Fruit fly (Drosophila melanogaster) whole organism, prepupa: ENCODE data around the gene robl37BC.

Experiments
- Blimp-1 ChIP-seq: fragments of 200-800 bp; sonication (Bioruptor generic); optimal IDR thresholded peaks from 3 replicates; lab custom pipeline; 2017; ENCODE audit warnings: missing biosample characterization, missing genetic modification characterization, mild to moderate bottlenecking, moderate library complexity, missing genetic modification reagents
- CG10631 ChIP-seq: fragments of 200-800 bp; sonication (Bioruptor generic); optimal IDR thresholded peaks from 2 replicates; lab custom pipeline; 2016; ENCODE audit warnings: missing biosample characterization, missing genetic modification characterization
- CG10669 ChIP-seq: fragments of 200-800 bp; sonication (Bioruptor generic); optimal IDR thresholded peaks from 3 replicates; lab custom pipeline; 2018; ENCODE audit warnings: missing biosample characterization, mild to moderate bottlenecking, missing genetic modification characterization, moderate library complexity
- CG11294 ChIP-seq: fragments of 200-800 bp; sonication (Bioruptor generic); IDR thresholded peaks from 2 replicates; pipeline ENCODE4 v1.3.6; 2022; ENCODE audit warnings: missing biosample characterization, missing genetic modification characterization
- CG11902 ChIP-seq: fragments of 200-800 bp; sonication (Bioruptor generic); optimal IDR thresholded peaks from 3 replicates; lab custom pipeline; 2016; ENCODE audit warnings: missing biosample characterization, missing genetic modification characterization
- CG15336 ChIP-seq: fragments of 200-800 bp; sonication (Bioruptor generic); IDR thresholded peaks from 2 replicates; pipeline ENCODE4 v1.3.6; 2022; ENCODE audit warnings: missing biosample characterization, missing genetic modification characterization
- CG1621 ChIP-seq: fragments of 200-800 bp; sonication (Bioruptor generic); optimal IDR thresholded peaks from 3 replicates; lab custom pipeline; 2018; ENCODE audit warnings: missing biosample characterization, mild to moderate bottlenecking, missing genetic modification characterization
- CG16779 ChIP-seq: fragments of 200-800 bp; sonication (Bioruptor generic); optimal IDR thresholded peaks from 3 replicates; lab custom pipeline; 2017; ENCODE audit warnings: missing biosample characterization, mild to moderate bottlenecking, missing genetic modification characterization
- CG3032 ChIP-seq: fragments of 200-800 bp; optimal IDR thresholded peaks from 2 replicates; lab custom pipeline; 2019; ENCODE audit warnings: missing biosample characterization, mild to moderate bottlenecking, missing genetic modification characterization, moderate library complexity
- CG31627 ChIP-seq: fragments of 200-800 bp; sonication (Bioruptor generic); optimal IDR thresholded peaks from 3 replicates; lab custom pipeline; 2016; ENCODE audit warnings: missing biosample characterization, missing genetic modification characterization
- CG32006 ChIP-seq: fragments of 200-800 bp; sonication (Bioruptor generic); optimal IDR thresholded peaks from 3 replicates; lab custom pipeline; 2017; ENCODE audit warnings: missing biosample characterization, mild to moderate bottlenecking, missing genetic modification characterization
- CG3919 ChIP-seq: fragments of 200-800 bp; sonication (Bioruptor generic); optimal IDR thresholded peaks from 3 replicates; lab custom pipeline; 2016; ENCODE audit warnings: missing biosample characterization, missing genetic modification characterization
- CG4318 ChIP-seq: fragments of 200-800 bp; sonication (Bioruptor generic); optimal IDR thresholded peaks from 3 replicates; lab custom pipeline; 2017; ENCODE audit warnings: missing biosample characterization, mild to moderate bottlenecking, missing genetic modification characterization
- CG6163 ChIP-seq: fragments of 200-800 bp; sonication (Bioruptor generic); IDR thresholded peaks from 3 replicates; pipeline ENCODE4 v1.3.6; 2022; ENCODE audit warnings: missing biosample characterization, missing genetic modification characterization
- CG6276 ChIP-seq: fragments of 200-800 bp; sonication (Bioruptor generic); optimal IDR thresholded peaks from 2 replicates; lab custom pipeline; 2017; ENCODE audit warnings: missing biosample characterization, mild to moderate bottlenecking, missing genetic modification characterization
- CG7368 ChIP-seq: fragments of 200-800 bp; sonication (Bioruptor generic); optimal IDR thresholded peaks from 3 replicates; lab custom pipeline; 2016; ENCODE audit warnings: missing biosample characterization, missing genetic modification characterization
- CG8119 ChIP-seq: fragments of 200-800 bp; sonication (Bioruptor generic); IDR thresholded peaks from 3 replicates; pipeline ENCODE4 v1.3.6; 2022; ENCODE audit warnings: missing biosample characterization, missing genetic modification characterization
- CG8319 ChIP-seq: fragments of 200-800 bp; sonication (Bioruptor generic); optimal IDR thresholded peaks from 3 replicates; lab custom pipeline; 2016; ENCODE audit warnings: missing biosample characterization, missing genetic modification characterization
- CG8632 ChIP-seq: fragments of 200-800 bp; sonication (Bioruptor generic); optimal IDR thresholded peaks from 3 replicates; lab custom pipeline; 2016; ENCODE audit warnings: missing biosample characterization, missing genetic modification characterization
- CG9139 ChIP-seq: fragments of 200-800 bp; sonication (Bioruptor generic); optimal IDR thresholded peaks from 3 replicates; lab custom pipeline; 2017; ENCODE audit warnings: missing biosample characterization, mild to moderate bottlenecking, missing genetic modification characterization
- Eip75B ChIP-seq: fragments of 200-800 bp; sonication (Bioruptor generic); optimal IDR thresholded peaks from 3 replicates; lab custom pipeline; 2016; ENCODE audit warnings: missing biosample characterization, missing genetic modification characterization
- Eip78C ChIP-seq: fragments of 200-800 bp; sonication (Bioruptor generic); peaks from one replicate; lab custom pipeline; 2016; ENCODE audit warnings: missing biosample characterization, missing genetic modification characterization
- Eip93F ChIP-seq: fragments of 200-800 bp; sonication (Bioruptor generic); optimal IDR thresholded peaks from 2 replicates; lab custom pipeline; 2016; ENCODE audit warnings: missing biosample characterization, mild to moderate bottlenecking, missing genetic modification characterization
- Ets21C ChIP-seq: fragments of 200-800 bp; sonication (Bioruptor generic); optimal IDR thresholded peaks from 3 replicates; lab custom pipeline; 2016; ENCODE audit warnings: missing biosample characterization, missing genetic modification characterization
- Ets96B ChIP-seq: fragments of 200-800 bp; optimal IDR thresholded peaks from 2 replicates; lab custom pipeline; 2019; ENCODE audit warnings: missing biosample characterization, mild to moderate bottlenecking, missing genetic modification characterization, moderate library complexity
- Lpt ChIP-seq: fragments of 200-800 bp; sonication (Bioruptor generic); optimal IDR thresholded peaks from 3 replicates; lab custom pipeline; 2016; ENCODE audit warnings: missing biosample characterization, missing genetic modification characterization
- Met ChIP-seq: fragments of 200-800 bp; sonication (Bioruptor generic); optimal IDR thresholded peaks from 3 replicates; lab custom pipeline; 2016; ENCODE audit warnings: missing biosample characterization, missing genetic modification characterization
- OdsH ChIP-seq: fragments of 200-800 bp; sonication (Bioruptor generic); optimal IDR thresholded peaks from 3 replicates; lab custom pipeline; 2016; ENCODE audit warnings: missing biosample characterization, missing genetic modification characterization
- Smox ChIP-seq: fragments of 200-800 bp; sonication (Bioruptor generic); optimal IDR thresholded peaks from 3 replicates; lab custom pipeline; 2016; ENCODE audit warnings: missing biosample characterization, missing genetic modification characterization
- Sox102F ChIP-seq: fragments of 200-800 bp; sonication (Bioruptor generic); optimal IDR thresholded peaks from 2 replicates; lab custom pipeline; 2016; ENCODE audit warnings: missing biosample characterization, mild to moderate bottlenecking, missing genetic modification characterization
- Sox14 ChIP-seq: fragments of 200-800 bp; sonication (Bioruptor generic); optimal IDR thresholded peaks from 3 replicates; lab custom pipeline; 2016; ENCODE audit warnings: missing biosample characterization, missing genetic modification characterization
- achi ChIP-seq: fragments of 200-800 bp; sonication (Bioruptor generic); optimal IDR thresholded peaks from 3 replicates; lab custom pipeline; 2016; ENCODE audit warnings: missing biosample characterization, missing genetic modification characterization
- acj6 ChIP-seq: fragments of 200-800 bp; sonication (Bioruptor generic); optimal IDR thresholded peaks from 3 replicates; lab custom pipeline; 2016; ENCODE audit warnings: missing biosample characterization, missing genetic modification characterization
- cyc ChIP-seq: fragments of 200-800 bp; sonication (Bioruptor generic); optimal IDR thresholded peaks from 3 replicates; lab custom pipeline; 2016; ENCODE audit warnings: missing biosample characterization, missing genetic modification characterization
- dsx ChIP-seq: fragments of 200-800 bp; optimal IDR thresholded peaks from 3 replicates; lab custom pipeline; 2019; ENCODE audit warnings: missing biosample characterization, mild to moderate bottlenecking, missing genetic modification characterization, moderate library complexity; ENCODE audit not compliant: poor library complexity, severe bottlenecking
- esn ChIP-seq: fragments of 200-800 bp; sonication (Bioruptor generic); optimal IDR thresholded peaks from 2 replicates; lab custom pipeline; 2016; ENCODE audit warnings: missing biosample characterization, mild to moderate bottlenecking, missing genetic modification characterization, moderate library complexity
- fd59A ChIP-seq: fragments of 200-800 bp; sonication (Bioruptor generic); optimal IDR thresholded peaks from 2 replicates; lab custom pipeline; 2017; ENCODE audit warnings: missing biosample characterization, mild to moderate bottlenecking, missing genetic modification characterization, missing genetic modification reagents
- net ChIP-seq: fragments of 200-800 bp; sonication (Bioruptor generic); optimal IDR thresholded peaks from 3 replicates; lab custom pipeline; 2016; ENCODE audit warnings: missing biosample characterization, missing genetic modification characterization
- salr ChIP-seq, 2 experiments: fragments of 200-800 bp; sonication (Bioruptor generic); optimal IDR thresholded peaks; 3 replicates each; lab custom pipeline; 2016 to 2018; ENCODE audit warnings: missing biosample characterization in 2 of 2, missing genetic modification characterization in 2 of 2, mild to moderate bottlenecking in 1 of 2
- spab ChIP-seq: fragments of 200-800 bp; sonication (Bioruptor generic); optimal IDR thresholded peaks from 2 replicates; lab custom pipeline; 2017; ENCODE audit warnings: missing biosample characterization, mild to moderate bottlenecking, missing genetic modification characterization, missing genetic modification reagents
- svp ChIP-seq: fragments of 200-800 bp; sonication (Bioruptor generic); peaks from one replicate; lab custom pipeline; 2016; ENCODE audit warnings: missing biosample characterization, missing genetic modification characterization
- topi ChIP-seq: fragments of 200-800 bp; sonication (Bioruptor generic); optimal IDR thresholded peaks from 3 replicates; lab custom pipeline; 2016; ENCODE audit warnings: missing biosample characterization, missing genetic modification characterization
- vri ChIP-seq: fragments of 200-800 bp; sonication (Bioruptor generic); optimal IDR thresholded peaks from 3 replicates; lab custom pipeline; 2016; ENCODE audit warnings: missing biosample characterization, mild to moderate bottlenecking, missing genetic modification characterization

Gene robl37BC

dm6 chr2L:19034213-19034929 lies 23.7 kb downstream of the robl37BC start, which contains the start of the genes mib2 and CG31800 (continued):
- no peak for TF ChIP-seq net (GFP tag; lab: Kevin White, UChicago)
- TF ChIP-seq svp, result peak; percentile 71
- no peak for TF ChIP-seq topi
- TF ChIP-seq CG11294 (GFP tag; lab: Robert Waterston, UW), result no peak
- no peak for TF ChIP-seq salr (GFP tag; optimal IDR thresholded peaks at IDR 0.05; lab: Kevin White, UChicago)
- peak; percentile 58 for TF ChIP-seq dsx (GFP tag; lab: Kevin White, UChicago)

DNA sequence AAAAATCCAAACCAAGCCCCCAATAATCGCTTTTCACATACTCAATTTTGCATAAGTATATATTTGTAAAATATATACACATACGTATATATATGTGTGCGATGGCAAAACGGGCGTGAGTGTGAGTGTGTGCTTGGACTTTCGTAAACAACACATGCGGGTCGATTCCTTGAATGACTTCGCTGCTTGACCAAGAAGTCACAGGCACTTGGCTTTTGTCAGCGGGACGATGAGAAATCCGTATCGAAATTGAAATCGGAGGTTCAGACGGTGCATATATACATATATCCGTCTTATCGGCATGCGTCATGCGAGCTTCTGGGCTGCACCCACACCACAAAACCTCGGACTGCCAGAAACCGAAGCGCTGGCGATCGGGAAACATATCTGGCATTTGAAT lies 24.3 kb downstream of the robl37BC start:
- TF ChIP-seq CG6163 (no peak), Smox (GFP tag; lab: Kevin White, UChicago) (no peak), Eip93F (GFP tag; lab: Kevin White, UChicago) (peak; percentile 37), svp (peak; percentile 90), CG16779 (tag; lab: Kevin White, UChicago) (no peak), CG11902 (GFP tag; lab: Kevin White, UChicago) (no peak), Sox14 (GFP tag; lab: Kevin White, UChicago) (no peak), dsx (GFP tag; lab: Kevin White, UChicago) (no peak), Eip75B (GFP tag; lab: Kevin White, UChicago) (no peak), CG9139 (GFP tag; lab: Kevin White, UChicago) (no peak), spab (GFP tag; lab: Kevin White, UChicago) (no peak), CG10669 (GFP tag; lab: Kevin White, UChicago) (no peak), CG6276 (GFP tag; lab: Kevin White, UChicago) (no peak), achi (no peak)
- TF ChIP-seq, all 60 proteins: peak for 2

DNA sequence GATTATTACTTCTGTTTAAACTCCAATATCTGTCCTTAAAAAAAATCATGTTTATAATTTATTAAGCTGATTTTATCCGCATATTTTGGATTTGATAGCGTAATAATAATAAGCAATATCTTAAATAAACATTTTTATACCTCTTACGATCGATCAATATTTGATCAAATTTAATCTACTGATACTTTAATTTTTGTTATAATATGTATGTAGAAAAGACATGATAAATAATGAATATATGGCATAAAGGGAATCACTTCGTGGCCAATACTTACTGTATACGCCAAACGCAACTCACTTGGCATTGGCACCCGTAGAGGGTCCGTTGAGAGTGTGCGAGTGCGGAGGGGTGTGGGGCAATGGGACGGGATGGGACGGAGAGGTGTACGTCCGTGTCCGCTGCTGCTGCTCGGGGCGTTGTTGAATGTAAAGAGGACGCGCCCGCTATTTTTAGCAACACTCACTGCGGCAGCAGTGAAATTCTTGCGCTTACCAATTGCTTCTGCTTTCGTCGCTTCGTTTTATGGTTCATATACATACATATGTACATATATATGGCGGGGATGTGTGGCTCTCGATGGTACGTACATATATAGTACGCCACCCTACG lies 25.5 kb downstream of the robl37BC start:
- no peak for TF ChIP-seq fd59A
- no peak for TF ChIP-seq Sox102F (GFP tag; lab: Kevin White, UChicago)
- TF ChIP-seq Eip75B (GFP tag; lab: Kevin White, UChicago), result no peak
- TF ChIP-seq spab (GFP tag; lab: Kevin White, UChicago), result no peak
- peak; percentile 48 for TF ChIP-seq CG1621
- TF ChIP-seq dsx (GFP tag; lab: Kevin White, UChicago), result no peak
- TF ChIP-seq CG3032 (tag; lab: Kevin White, UChicago), result no peak
- TF ChIP-seq CG8119 (GFP tag; lab: Robert Waterston, UW), result no peak
- no peak for TF ChIP-seq Ets96B
- no peak for TF ChIP-seq vri (GFP tag; lab: Kevin White, UChicago)
- peak; percentile 10 for TF ChIP-seq acj6 (GFP tag; lab: Kevin White, UChicago)
- TF ChIP-seq Lpt (GFP tag; lab: Kevin White, UChicago), result peak; percentile 51
- TF ChIP-seq CG3919 (GFP tag; lab: Kevin White, UChicago), result peak; percentile 11
- peak; percentile 54 for TF ChIP-seq svp
- peak; percentile 14 for TF ChIP-seq esn (GFP tag; lab: Kevin White, UChicago)
- no peak for TF ChIP-seq CG7368 (GFP tag; lab: Kevin White, UChicago)
- TF ChIP-seq CG8319, result no peak
- no peak for TF ChIP-seq Ets21C (GFP tag; lab: Kevin White, UChicago)
- TF ChIP-seq CG10669 (GFP tag; lab: Kevin White, UChicago), result no peak
- TF ChIP-seq CG9139 (GFP tag; lab: Kevin White, UChicago), result no peak
- peak; percentile 8 for TF ChIP-seq achi
- TF ChIP-seq CG6163, result no peak
- TF ChIP-seq salr (GFP tag; optimal IDR thresholded peaks at IDR 0.05; lab: Kevin White, UChicago), result no peak
- no peak for TF ChIP-seq CG10631 (GFP tag; lab: Kevin White, UChicago)
- no peak for TF ChIP-seq Blimp-1 (GFP tag; lab: Kevin White, UChicago)
- TF ChIP-seq CG4318 (GFP tag; lab: Kevin White, UChicago), result no peak
- no peak for TF ChIP-seq Smox (GFP tag; lab: Kevin White, UChicago)
- no peak for TF ChIP-seq CG31627 (GFP tag; lab: Kevin White, UChicago)
- no peak for TF ChIP-seq CG15336 (GFP tag; lab: Robert Waterston, UW)
- TF ChIP-seq Eip78C (GFP tag; lab: Kevin White, UChicago), result peak; percentile 82
- TF ChIP-seq CG8632, result peak; percentile 14
- no peak for TF ChIP-seq cyc (GFP tag; lab: Kevin White, UChicago)
- TF ChIP-seq OdsH (GFP tag; lab: Kevin White, UChicago), result no peak
- peak; percentile 34 for TF ChIP-seq CG32006 (GFP tag; lab: Kevin White, UChicago)
- TF ChIP-seq Met (GFP tag; lab: Kevin White, UChicago), result no peak
- TF ChIP-seq CG6276 (GFP tag; lab: Kevin White, UChicago), result peak; percentile 1
- no peak for TF ChIP-seq net (GFP tag; lab: Kevin White, UChicago)
